Fruit fly (Drosophila melanogaster) whole organism, adult: Measurements from ENCODE around the gene CG32712.

ENCODE experiments used
- CG11617 ChIP-seq: fragments of 200-800 bp; sonication (Bioruptor generic); optimal IDR thresholded peaks from 2 replicates; lab custom pipeline; 2017; ENCODE audit warnings: mild to moderate bottlenecking, missing biosample characterization, missing genetic modification reagents, missing genetic modification characterization
- CG12768 ChIP-seq: fragments of 200-800 bp; sonication (Bioruptor generic); optimal IDR thresholded peaks from 2 replicates; lab custom pipeline; 2017; ENCODE audit warnings: missing biosample characterization, missing genetic modification characterization, mild to moderate bottlenecking, moderate library complexity, missing genetic modification reagents
- CG14711 ChIP-seq: fragments of 200-800 bp; sonication (Bioruptor generic); optimal IDR thresholded peaks from 2 replicates; lab custom pipeline; 2018; ENCODE audit warnings: missing biosample characterization, mild to moderate bottlenecking, missing genetic modification characterization, moderate library complexity
- CG1620 ChIP-seq: fragments of 200-800 bp; sonication (Bioruptor generic); optimal IDR thresholded peaks from 2 replicates; lab custom pipeline; 2016; ENCODE audit warnings: missing biosample characterization, missing genetic modification characterization
- CG33017 ChIP-seq: fragments of 200-800 bp; sonication (Bioruptor generic); optimal IDR thresholded peaks from 2 replicates; lab custom pipeline; 2018; ENCODE audit warnings: missing biosample characterization, mild to moderate bottlenecking, missing genetic modification characterization, moderate library complexity
- CG7045 ChIP-seq: fragments of 200-800 bp; sonication (Bioruptor generic); optimal IDR thresholded peaks from 2 replicates; lab custom pipeline; 2017; ENCODE audit warnings: missing biosample characterization, mild to moderate bottlenecking, missing genetic modification characterization
- CG7101 ChIP-seq: fragments of 200-800 bp; sonication (Bioruptor generic); optimal IDR thresholded peaks from 2 replicates; lab custom pipeline; 2018; ENCODE audit warnings: missing biosample characterization, mild to moderate bottlenecking, missing genetic modification characterization, moderate library complexity
- Clk ChIP-seq: fragments of 200-800 bp; sonication (Bioruptor generic); optimal IDR thresholded peaks from 2 replicates; lab custom pipeline; 2017; ENCODE audit warnings: missing biosample characterization, missing genetic modification characterization
- Crg-1 ChIP-seq: fragments of 200-800 bp; sonication (Bioruptor generic); optimal IDR thresholded peaks from 2 replicates; lab custom pipeline; 2016; ENCODE audit warnings: missing biosample characterization, missing genetic modification characterization
- Hr96 ChIP-seq: fragments of 200-800 bp; sonication (Bioruptor generic); optimal IDR thresholded peaks from 2 replicates; lab custom pipeline; 2016; ENCODE audit warnings: missing biosample characterization, missing genetic modification characterization
- Mnt ChIP-seq: fragments of 200-800 bp; sonication (Bioruptor generic); optimal IDR thresholded peaks from 2 replicates; lab custom pipeline; 2016; ENCODE audit warnings: missing biosample characterization, mild to moderate bottlenecking, missing genetic modification characterization
- bab1 ChIP-seq: fragments of 200-800 bp; sonication (Bioruptor generic); optimal IDR thresholded peaks from 3 replicates; lab custom pipeline; 2019; ENCODE audit warnings: missing biosample characterization, mild to moderate bottlenecking, missing genetic modification characterization, moderate library complexity
- cic ChIP-seq: fragments of 200-800 bp; sonication (Bioruptor generic); optimal IDR thresholded peaks from 2 replicates; lab custom pipeline; 2017; ENCODE audit warnings: missing biosample characterization, mild to moderate bottlenecking, missing genetic modification characterization, moderate library complexity
- cnc ChIP-seq, 2 experiments: fragments of >200 bp; optimal IDR thresholded peaks; 2 replicates each; lab custom pipeline; 2017
- kay ChIP-seq: fragments of 200-800 bp; sonication (Bioruptor generic); peaks from one replicate; lab custom pipeline; 2016; ENCODE audit warnings: missing biosample characterization, missing genetic modification characterization, borderline replicate concordance
- ovo ChIP-seq: fragments of 200-800 bp; sonication (Bioruptor generic); optimal IDR thresholded peaks from 2 replicates; lab custom pipeline; 2016; ENCODE audit warnings: missing biosample characterization, missing genetic modification characterization
- pad ChIP-seq: fragments of 200-800 bp; sonication (Bioruptor generic); optimal IDR thresholded peaks from 3 replicates; lab custom pipeline; 2017; ENCODE audit warnings: missing biosample characterization, missing genetic modification characterization, mild to moderate bottlenecking, moderate library complexity, missing genetic modification reagents
- tj ChIP-seq: fragments of 200-800 bp; sonication (Bioruptor generic); optimal IDR thresholded peaks from 3 replicates; lab custom pipeline; 2017; ENCODE audit warnings: missing biosample characterization, mild to moderate bottlenecking, missing genetic modification characterization, moderate library complexity
- toe ChIP-seq: fragments of 200-800 bp; sonication (Bioruptor generic); optimal IDR thresholded peaks from 2 replicates; lab custom pipeline; 2016; ENCODE audit warnings: missing biosample characterization, missing genetic modification characterization

The CG32712 gene

DNA sequence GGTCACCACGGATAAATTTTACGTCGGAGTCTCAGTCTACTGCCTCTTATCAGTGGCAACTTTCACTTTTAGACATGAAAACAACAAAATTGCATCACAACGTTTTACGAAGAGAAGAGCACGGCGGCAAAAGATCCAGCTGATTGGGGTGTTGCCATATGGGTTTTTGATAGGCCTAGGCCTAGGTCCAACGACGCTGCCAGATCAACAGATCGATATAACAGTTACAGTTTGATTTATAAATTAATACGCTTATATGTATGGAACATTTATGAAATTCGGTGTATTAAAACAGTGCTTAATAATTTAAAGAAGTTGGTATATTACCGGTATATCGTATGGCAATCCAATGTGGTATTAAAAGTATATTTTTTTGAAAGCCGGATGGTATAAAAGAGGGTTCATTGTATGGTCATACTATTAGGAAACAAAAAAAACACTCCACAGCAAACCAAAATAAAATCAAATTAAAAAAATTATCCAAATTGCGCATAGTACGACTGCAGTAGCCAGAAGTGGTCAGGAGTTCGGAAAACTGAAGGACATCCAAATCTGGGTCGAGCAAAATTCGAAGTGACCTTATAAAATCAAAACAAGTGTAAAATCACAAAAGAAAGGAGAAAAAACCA lies 3.2 kb upstream of the CG32712 start, which contains the start of gene CG1440:
CG1440 (plus strand) TSS at position 402 of the 629 bp plus-strand sequence.
- TF ChIP-seq bab1 (GFP tag; lab: Kevin White, UChicago) (peak; percentile 89), CG7101 (tag; lab: Kevin White, UChicago) (peak; percentile 57), CG11617 (GFP tag; lab: Kevin White, UChicago) (peak; percentile 33), ovo (GFP tag; lab: Kevin White, UChicago) (no peak), CG14711 (tag; lab: Kevin White, UChicago) (peak; percentile 61), Mnt (GFP tag; lab: Kevin White, UChicago) (peak; percentile 59), CG1620 (GFP tag; lab: Kevin White, UChicago) (peak; percentile 14), cic (GFP tag; lab: Kevin White, UChicago) (no peak)

DNA sequence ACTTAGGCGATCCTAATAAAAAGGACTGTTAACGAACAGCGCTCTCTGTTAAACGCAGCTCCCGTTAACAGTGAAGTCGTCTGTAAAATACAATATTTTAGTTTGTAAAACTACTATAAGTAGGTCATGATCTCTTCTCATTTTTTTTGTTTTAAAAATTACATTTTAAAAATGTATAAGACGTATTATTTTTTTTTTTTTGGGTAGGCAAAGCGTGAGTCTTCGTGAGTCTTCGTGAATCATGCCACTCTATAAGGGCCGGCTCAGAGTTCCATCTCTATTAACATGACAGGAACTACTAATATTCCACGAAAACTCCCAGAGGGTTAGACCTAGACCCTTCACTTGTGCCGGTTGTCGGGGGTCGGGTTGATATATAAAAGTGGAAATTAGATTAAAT lies 11.0 kb downstream of the CG32712 start:
- TF ChIP-seq kay (GFP tag; lab: Kevin White, UChicago), result peak; percentile 81
- no peak for TF ChIP-seq CG1620 (GFP tag; lab: Kevin White, UChicago)

DNA sequence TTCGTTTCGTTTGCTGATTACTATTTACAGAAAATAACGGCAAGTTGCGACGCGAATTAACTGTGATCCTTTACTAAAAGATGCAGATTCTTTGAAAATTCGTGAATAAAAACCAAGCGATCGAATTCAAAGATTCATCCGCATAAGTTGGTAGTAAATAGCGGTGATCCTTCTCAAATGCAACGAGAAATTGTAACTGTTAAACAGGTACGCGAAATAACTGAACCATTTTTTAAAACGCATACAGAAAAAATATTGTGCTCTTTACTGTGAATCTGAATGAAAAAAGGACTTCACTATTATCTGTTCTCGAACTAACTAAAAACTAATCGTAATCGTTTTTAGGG lies 12.2 kb downstream of the CG32712 start:
- TF ChIP-seq ovo (GFP tag; lab: Kevin White, UChicago) (peak; percentile 75), CG7045 (GFP tag; lab: Kevin White, UChicago) (no peak), CG33017 (tag; lab: Kevin White, UChicago) (no peak), Crg-1 (GFP tag; lab: Kevin White, UChicago) (no peak), bab1 (GFP tag; lab: Kevin White, UChicago) (no peak), pad (GFP tag; lab: Kevin White, UChicago) (no peak)

DNA sequence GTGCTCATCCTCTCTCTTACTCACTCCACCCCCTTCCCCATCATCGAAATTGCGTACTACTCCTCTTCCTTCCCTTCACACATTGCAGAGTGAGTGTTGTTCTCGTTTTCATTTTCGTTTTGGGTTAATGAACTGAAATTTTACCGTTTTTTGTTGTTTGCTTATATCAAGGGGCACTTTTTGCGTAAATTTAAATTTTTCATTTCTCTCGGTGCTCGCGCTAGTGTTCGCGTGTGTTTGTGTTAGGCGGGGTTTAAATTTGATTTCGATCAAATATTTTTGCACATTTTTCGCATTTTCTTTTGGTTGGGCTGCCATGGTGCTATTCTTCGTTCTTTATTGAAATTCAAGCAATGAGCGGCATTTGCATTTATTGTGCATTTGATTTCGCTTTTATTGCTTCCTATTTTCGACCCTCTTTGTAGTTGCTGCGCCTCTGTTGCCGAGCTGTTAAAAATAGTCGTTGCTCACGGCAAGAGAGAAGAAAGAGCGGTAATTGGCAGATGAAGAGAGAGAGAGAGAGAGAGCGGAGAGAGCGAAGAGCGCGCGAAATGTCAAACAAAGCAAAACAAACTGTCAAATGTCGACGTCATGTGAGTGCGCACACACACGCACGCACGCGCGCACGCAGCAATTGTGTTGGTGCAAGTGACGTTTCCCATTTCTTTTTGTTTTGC lies 12.7 kb downstream of the CG32712 start:
- TF ChIP-seq ovo (GFP tag; lab: Kevin White, UChicago), result no peak
- TF ChIP-seq Hr96 (GFP tag; lab: Kevin White, UChicago), result no peak
- no peak for TF ChIP-seq Crg-1 (GFP tag; lab: Kevin White, UChicago)
- peak; percentile 24 for TF ChIP-seq cic (GFP tag; lab: Kevin White, UChicago)
- no peak for TF ChIP-seq Clk (GFP tag; lab: Kevin White, UChicago)
- no peak for TF ChIP-seq CG7045 (GFP tag; lab: Kevin White, UChicago)
- peak; percentile 14 for TF ChIP-seq CG33017 (tag; lab: Kevin White, UChicago)
- TF ChIP-seq CG11617 (GFP tag; lab: Kevin White, UChicago), result peak; percentile 50
- TF ChIP-seq cnc (optimal IDR thresholded peaks at IDR 0.05; lab: Kevin White, UChicago), result no peak
- TF ChIP-seq tj (GFP tag; lab: Kevin White, UChicago), result peak; percentile 75
- peak; percentile 88 for TF ChIP-seq kay (GFP tag; lab: Kevin White, UChicago)
- peak; percentile 85 for TF ChIP-seq pad (GFP tag; lab: Kevin White, UChicago)
- peak; percentile 59 for TF ChIP-seq CG7101 (tag; lab: Kevin White, UChicago)
- peak; percentile 88 for TF ChIP-seq bab1 (GFP tag; lab: Kevin White, UChicago)
- peak; percentile 64 for TF ChIP-seq CG12768 (GFP tag; lab: Kevin White, UChicago)
- TF ChIP-seq toe (GFP tag; lab: Kevin White, UChicago), result no peak
- peak; percentile 79 for TF ChIP-seq Mnt (GFP tag; lab: Kevin White, UChicago)

DNA sequence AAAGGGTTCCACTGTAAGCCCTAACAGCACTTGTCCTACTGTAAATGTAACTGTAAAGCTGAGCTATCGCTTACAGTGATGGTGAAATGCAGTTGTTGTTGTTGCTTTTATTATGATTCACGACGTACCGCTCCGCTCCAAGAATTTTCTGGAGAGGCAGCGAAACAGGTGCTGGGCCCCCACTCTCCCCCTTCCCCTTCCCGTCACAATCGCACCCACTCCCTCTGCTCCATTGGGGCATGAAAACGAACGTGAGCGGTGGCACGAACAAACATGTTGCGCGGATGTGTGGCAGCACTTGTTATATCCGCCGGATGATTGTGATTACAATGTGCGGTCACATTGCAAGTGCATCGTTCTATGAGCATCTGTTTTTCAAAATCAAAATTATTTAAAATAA lies 14.1 kb downstream of the CG32712 start:
- TF ChIP-seq CG11617 (GFP tag; lab: Kevin White, UChicago) (no peak), CG14711 (tag; lab: Kevin White, UChicago) (no peak), ovo (GFP tag; lab: Kevin White, UChicago) (peak; percentile 13), pad (GFP tag; lab: Kevin White, UChicago) (no peak)

DNA sequence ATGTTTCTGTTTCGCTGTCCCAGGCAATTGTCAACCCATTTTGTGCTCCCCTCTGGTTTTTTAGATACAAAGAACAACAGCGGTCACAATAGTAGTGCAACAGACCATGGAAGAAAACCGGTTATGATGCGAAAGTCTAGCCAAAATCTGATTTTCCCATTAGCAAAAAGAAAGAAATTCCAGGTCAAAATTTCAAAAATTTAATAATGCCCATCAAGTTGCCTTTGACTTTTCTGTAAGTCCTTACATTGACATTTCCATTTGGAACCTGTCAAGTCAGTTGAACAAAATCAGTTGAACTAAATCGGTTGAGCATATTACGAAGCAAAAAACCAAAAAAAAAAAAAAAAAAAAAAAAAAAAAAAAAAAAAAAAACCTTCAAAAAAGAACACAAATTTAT lies 16.7 kb downstream of the CG32712 start:
- peak; percentile 2 for TF ChIP-seq CG1620 (GFP tag; lab: Kevin White, UChicago)
- no peak for TF ChIP-seq Crg-1 (GFP tag; lab: Kevin White, UChicago)

DNA sequence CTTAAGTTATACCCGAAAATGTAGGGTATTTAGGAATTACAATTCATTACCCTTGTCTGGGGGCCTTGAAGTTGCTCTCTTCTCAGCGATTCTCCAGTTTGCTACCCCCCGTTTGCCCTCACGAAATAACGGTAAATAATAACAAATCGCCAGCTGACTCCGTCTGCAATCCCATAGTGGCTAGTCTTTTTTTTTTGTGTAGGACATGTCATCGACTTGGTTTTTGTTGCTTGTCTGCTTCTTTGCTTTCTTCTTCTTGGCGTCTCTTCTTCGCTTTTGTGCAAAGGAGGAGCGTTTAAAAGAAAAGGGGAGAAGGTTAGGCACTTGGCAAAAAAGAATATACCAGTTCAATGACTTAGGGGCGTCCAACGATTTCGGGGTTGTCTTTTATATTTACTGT lies 17.4 kb downstream of the CG32712 start:
- TF ChIP-seq bab1 (GFP tag; lab: Kevin White, UChicago) (no peak), ovo (GFP tag; lab: Kevin White, UChicago) (peak; percentile 20), pad (GFP tag; lab: Kevin White, UChicago) (peak; percentile 68), CG12768 (GFP tag; lab: Kevin White, UChicago) (no peak)
